Worm (Caenorhabditis elegans) whole organism, late embryonic: ENCODE data around the gene Y77E11A.16.

Experiments
- F13H6.1 ChIP-seq: sonication (generic microtip); optimal IDR thresholded peaks from 2 replicates; lab custom pipeline; 2016; ENCODE audit warnings: missing genetic modification characterization, missing compliant biosample characterization
- ama-1 ChIP-seq: fragments of 150-350 bp; optimal IDR thresholded peaks from 2 replicates; lab custom pipeline; 2014
- odd-2 ChIP-seq: sonication (generic microtip); optimal IDR thresholded peaks from 2 replicates; lab custom pipeline; 2017; ENCODE audit warnings: antibody characterized with exemption, mild to moderate bottlenecking, missing genetic modification characterization, missing compliant biosample characterization
- pag-3 ChIP-seq: sonication (generic microtip); optimal IDR thresholded peaks from 2 replicates; lab custom pipeline; 2016; ENCODE audit warnings: missing compliant biosample characterization, missing genetic modification characterization, borderline replicate concordance
- rnt-1 ChIP-seq: sonication (generic microtip); optimal IDR thresholded peaks from 2 replicates; lab custom pipeline; 2016; ENCODE audit warnings: missing genetic modification characterization, missing compliant biosample characterization

DNA sequence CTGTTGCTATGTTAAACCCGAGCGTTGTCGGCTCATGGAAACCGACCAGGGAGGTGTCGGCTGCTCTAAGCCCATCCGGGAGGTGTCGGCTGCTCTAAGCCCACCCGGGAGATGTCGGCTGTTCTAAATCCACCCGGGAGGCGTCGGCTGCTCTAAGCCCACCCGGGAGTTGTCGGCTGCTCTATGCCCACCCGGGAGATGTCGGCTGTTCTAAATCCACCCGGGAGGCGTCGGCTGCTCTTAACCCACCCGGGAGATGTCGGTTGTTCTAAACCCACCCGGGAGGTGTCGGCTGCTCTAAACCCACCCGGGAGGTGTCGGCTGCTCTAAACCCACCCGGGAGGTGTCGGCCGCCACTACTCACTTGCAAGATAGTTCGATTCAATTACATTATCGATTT is 30.7 kb downstream of the Y77E11A.16 start:
- TF ChIP-seq odd-2 (tag; lab: Kevin White, UChicago) (no peak), F13H6.1 (tag; lab: Kevin White, UChicago) (no peak), rnt-1 (tag; lab: Kevin White, UChicago) (no peak), pag-3 (tag; lab: Kevin White, UChicago) (no peak), ama-1 (lab: Kevin White, UChicago) (no peak)
